Fruit fly (Drosophila melanogaster) whole organism, adult: ENCODE measurements around the gene CG4497.

Source experiments
- CG11617 ChIP-seq: fragments of 200-800 bp; sonication (Bioruptor generic); optimal IDR thresholded peaks from 2 replicates; lab custom pipeline; 2017; ENCODE audit warnings: mild to moderate bottlenecking, missing biosample characterization, missing genetic modification reagents, missing genetic modification characterization
- CG12768 ChIP-seq: fragments of 200-800 bp; sonication (Bioruptor generic); optimal IDR thresholded peaks from 2 replicates; lab custom pipeline; 2017; ENCODE audit warnings: missing biosample characterization, missing genetic modification characterization, mild to moderate bottlenecking, moderate library complexity, missing genetic modification reagents
- CG14711 ChIP-seq: fragments of 200-800 bp; sonication (Bioruptor generic); optimal IDR thresholded peaks from 2 replicates; lab custom pipeline; 2018; ENCODE audit warnings: missing biosample characterization, mild to moderate bottlenecking, missing genetic modification characterization, moderate library complexity
- CG1620 ChIP-seq: fragments of 200-800 bp; sonication (Bioruptor generic); optimal IDR thresholded peaks from 2 replicates; lab custom pipeline; 2016; ENCODE audit warnings: missing biosample characterization, missing genetic modification characterization
- CG33017 ChIP-seq: fragments of 200-800 bp; sonication (Bioruptor generic); optimal IDR thresholded peaks from 2 replicates; lab custom pipeline; 2018; ENCODE audit warnings: missing biosample characterization, mild to moderate bottlenecking, missing genetic modification characterization, moderate library complexity
- CG5204 ChIP-seq: fragments of 200-800 bp; sonication (Bioruptor generic); optimal IDR thresholded peaks from 2 replicates; lab custom pipeline; 2016; ENCODE audit warnings: missing biosample characterization, missing genetic modification characterization
- CG7045 ChIP-seq: fragments of 200-800 bp; sonication (Bioruptor generic); optimal IDR thresholded peaks from 2 replicates; lab custom pipeline; 2017; ENCODE audit warnings: missing biosample characterization, mild to moderate bottlenecking, missing genetic modification characterization
- CG7101 ChIP-seq: fragments of 200-800 bp; sonication (Bioruptor generic); optimal IDR thresholded peaks from 2 replicates; lab custom pipeline; 2018; ENCODE audit warnings: missing biosample characterization, mild to moderate bottlenecking, missing genetic modification characterization, moderate library complexity
- Clk ChIP-seq: fragments of 200-800 bp; sonication (Bioruptor generic); optimal IDR thresholded peaks from 2 replicates; lab custom pipeline; 2017; ENCODE audit warnings: missing biosample characterization, missing genetic modification characterization
- Crg-1 ChIP-seq: fragments of 200-800 bp; sonication (Bioruptor generic); optimal IDR thresholded peaks from 2 replicates; lab custom pipeline; 2016; ENCODE audit warnings: missing biosample characterization, missing genetic modification characterization
- Hr96 ChIP-seq: fragments of 200-800 bp; sonication (Bioruptor generic); optimal IDR thresholded peaks from 2 replicates; lab custom pipeline; 2016; ENCODE audit warnings: missing biosample characterization, missing genetic modification characterization
- Mnt ChIP-seq: fragments of 200-800 bp; sonication (Bioruptor generic); optimal IDR thresholded peaks from 2 replicates; lab custom pipeline; 2016; ENCODE audit warnings: missing biosample characterization, mild to moderate bottlenecking, missing genetic modification characterization
- bab1 ChIP-seq: fragments of 200-800 bp; sonication (Bioruptor generic); optimal IDR thresholded peaks from 3 replicates; lab custom pipeline; 2019; ENCODE audit warnings: missing biosample characterization, mild to moderate bottlenecking, missing genetic modification characterization, moderate library complexity
- cic ChIP-seq: fragments of 200-800 bp; sonication (Bioruptor generic); optimal IDR thresholded peaks from 2 replicates; lab custom pipeline; 2017; ENCODE audit warnings: missing biosample characterization, mild to moderate bottlenecking, missing genetic modification characterization, moderate library complexity
- cnc ChIP-seq, 2 experiments: fragments of >200 bp; optimal IDR thresholded peaks; 2 replicates each; lab custom pipeline; 2017
- kay ChIP-seq: fragments of 200-800 bp; sonication (Bioruptor generic); peaks from one replicate; lab custom pipeline; 2016; ENCODE audit warnings: missing biosample characterization, missing genetic modification characterization, borderline replicate concordance
- ovo ChIP-seq: fragments of 200-800 bp; sonication (Bioruptor generic); optimal IDR thresholded peaks from 2 replicates; lab custom pipeline; 2016; ENCODE audit warnings: missing biosample characterization, missing genetic modification characterization
- pad ChIP-seq: fragments of 200-800 bp; sonication (Bioruptor generic); optimal IDR thresholded peaks from 3 replicates; lab custom pipeline; 2017; ENCODE audit warnings: missing biosample characterization, missing genetic modification characterization, mild to moderate bottlenecking, moderate library complexity, missing genetic modification reagents
- tj ChIP-seq: fragments of 200-800 bp; sonication (Bioruptor generic); optimal IDR thresholded peaks from 3 replicates; lab custom pipeline; 2017; ENCODE audit warnings: missing biosample characterization, mild to moderate bottlenecking, missing genetic modification characterization, moderate library complexity
- toe ChIP-seq: fragments of 200-800 bp; sonication (Bioruptor generic); optimal IDR thresholded peaks from 2 replicates; lab custom pipeline; 2016; ENCODE audit warnings: missing biosample characterization, missing genetic modification characterization

CG4497 gene

dm6 chr2L:7232713-7233112, 38.3 kb upstream of the CG4497 start, which contains the start of gene CG43800:
CG43800 (minus strand) TSS chr2L:7232813.
- no peak for TF ChIP-seq kay (GFP tag; lab: Kevin White, UChicago)
- TF ChIP-seq Hr96: no peak
- no peak for TF ChIP-seq CG5204 (GFP tag; lab: Kevin White, UChicago)
- no peak for TF ChIP-seq CG11617 (GFP tag; lab: Kevin White, UChicago)
- no peak for TF ChIP-seq cic (GFP tag; lab: Kevin White, UChicago)
- TF ChIP-seq Crg-1 (GFP tag; lab: Kevin White, UChicago): no peak
- no peak for TF ChIP-seq CG33017
- TF ChIP-seq bab1 (GFP tag; lab: Kevin White, UChicago): no peak
- TF ChIP-seq CG7101 (tag; lab: Kevin White, UChicago): no peak
- TF ChIP-seq CG1620 (GFP tag; lab: Kevin White, UChicago): no peak

- TF ChIP-seq cic (GFP tag; lab: Kevin White, UChicago): no peak
- no peak for TF ChIP-seq CG12768 (GFP tag; lab: Kevin White, UChicago)
- TF ChIP-seq CG11617 (GFP tag; lab: Kevin White, UChicago): no peak
- no peak for TF ChIP-seq pad (GFP tag; lab: Kevin White, UChicago)
- TF ChIP-seq kay (GFP tag; lab: Kevin White, UChicago): no peak
- no peak for TF ChIP-seq CG7101 (tag; lab: Kevin White, UChicago)
- TF ChIP-seq ovo (GFP tag; lab: Kevin White, UChicago): no peak
- TF ChIP-seq CG5204 (GFP tag; lab: Kevin White, UChicago): no peak
- no peak for TF ChIP-seq toe (GFP tag; lab: Kevin White, UChicago)
- no peak for TF ChIP-seq Hr96
- no peak for TF ChIP-seq Clk (GFP tag; lab: Kevin White, UChicago)
- no peak for TF ChIP-seq tj (GFP tag; lab: Kevin White, UChicago)
- TF ChIP-seq bab1 (GFP tag; lab: Kevin White, UChicago): no peak
- no peak for TF ChIP-seq Mnt
- TF ChIP-seq CG33017: no peak
- no peak for TF ChIP-seq CG1620 (GFP tag; lab: Kevin White, UChicago)
- no peak for TF ChIP-seq Crg-1 (GFP tag; lab: Kevin White, UChicago)
- no peak for TF ChIP-seq cnc (optimal IDR thresholded peaks at IDR 0.05; lab: Kevin White, UChicago)
- TF ChIP-seq CG7045 (GFP tag; lab: Kevin White, UChicago): no peak
Observed at dm6 chr2L:7227434-7227833, 33.0 kb upstream of the CG4497 start, which contains the start of gene CG43799. CG43799 (plus strand) TSS chr2L:7227734.

- no peak for TF ChIP-seq CG33017
- TF ChIP-seq CG7045 (GFP tag; lab: Kevin White, UChicago): no peak
- TF ChIP-seq cnc (optimal IDR thresholded peaks at IDR 0.05; lab: Kevin White, UChicago): no peak
- TF ChIP-seq CG7101 (tag; lab: Kevin White, UChicago): no peak
- TF ChIP-seq cic (GFP tag; lab: Kevin White, UChicago): no peak
- no peak for TF ChIP-seq CG5204 (GFP tag; lab: Kevin White, UChicago)
- no peak for TF ChIP-seq Mnt
- no peak for TF ChIP-seq ovo (GFP tag; lab: Kevin White, UChicago)
- TF ChIP-seq bab1 (GFP tag; lab: Kevin White, UChicago): no peak
Observed at dm6 chr2L:7226587-7226986, 32.2 kb upstream of the CG4497 start.

dm6 chr2L:7222829-7223272, 28.5 kb upstream of the CG4497 start, which contains the start of gene mEFG1:
mEFG1 (minus strand) TSS chr2L:7223081.
- TF ChIP-seq CG14711 (peak; percentile 34), kay (GFP tag; lab: Kevin White, UChicago) (no peak), cnc (optimal IDR thresholded peaks at IDR 0.05; lab: Kevin White, UChicago) (no peak), CG7101 (tag; lab: Kevin White, UChicago) (peak; percentile 17), pad (GFP tag; lab: Kevin White, UChicago) (no peak), Mnt (peak; percentile 87), CG7045 (GFP tag; lab: Kevin White, UChicago) (no peak), Clk (GFP tag; lab: Kevin White, UChicago) (no peak), bab1 (GFP tag; lab: Kevin White, UChicago) (peak; percentile 28)

- TF ChIP-seq kay (GFP tag; lab: Kevin White, UChicago): no peak
- peak; percentile 18 for TF ChIP-seq Crg-1 (GFP tag; lab: Kevin White, UChicago)
- TF ChIP-seq CG11617 (GFP tag; lab: Kevin White, UChicago): peak; percentile 34
- TF ChIP-seq CG7045 (GFP tag; lab: Kevin White, UChicago): no peak
- TF ChIP-seq CG33017: peak; percentile 27
- TF ChIP-seq CG5204 (GFP tag; lab: Kevin White, UChicago): no peak
- TF ChIP-seq CG7101 (tag; lab: Kevin White, UChicago): peak; percentile 48
- TF ChIP-seq ovo (GFP tag; lab: Kevin White, UChicago): peak; percentile 74
- TF ChIP-seq Hr96: no peak
- TF ChIP-seq tj (GFP tag; lab: Kevin White, UChicago): peak; percentile 61
- TF ChIP-seq cnc (optimal IDR thresholded peaks at IDR 0.05; lab: Kevin White, UChicago): no peak
- TF ChIP-seq toe (GFP tag; lab: Kevin White, UChicago): no peak
- TF ChIP-seq CG14711: no peak
- peak; percentile 51 for TF ChIP-seq bab1 (GFP tag; lab: Kevin White, UChicago)
- TF ChIP-seq pad (GFP tag; lab: Kevin White, UChicago): peak; percentile 76
- TF ChIP-seq Clk (GFP tag; lab: Kevin White, UChicago): no peak
- no peak for TF ChIP-seq CG1620 (GFP tag; lab: Kevin White, UChicago)
- peak; percentile 52 for TF ChIP-seq Mnt
- peak; percentile 30 for TF ChIP-seq CG12768 (GFP tag; lab: Kevin White, UChicago)
- TF ChIP-seq cic (GFP tag; lab: Kevin White, UChicago): peak; percentile 38
Observed at dm6 chr2L:7219650-7220267, 25.4 kb upstream of the CG4497 start, which contains the start of gene CG13784. CG13784 (minus strand) TSS chr2L:7220033.
